Worm (Caenorhabditis elegans) whole organism, mixed stage, embryonic: Measurements from ENCODE around the gene R09E10.2.

ENCODE experiments used
- blmp-1 ChIP-seq: fragments of 150-350 bp; optimal IDR thresholded peaks from 2 replicates; lab custom pipeline; 2014; ENCODE audit warnings: missing biosample characterization, missing genetic modification characterization
- ceh-39 ChIP-seq: fragments of 150-350 bp; optimal IDR thresholded peaks from 2 replicates; lab custom pipeline; 2014; ENCODE audit warnings: missing biosample characterization, missing genetic modification characterization
- elt-1 ChIP-seq: sonication (generic microtip); optimal IDR thresholded peaks from 2 replicates; lab custom pipeline; 2017; ENCODE audit warnings: missing genetic modification characterization, mild to moderate bottlenecking, missing compliant biosample characterization, antibody characterized with exemption, moderate library complexity, borderline replicate concordance; ENCODE audit not compliant: insufficient read depth
- elt-3 ChIP-seq: fragments of 150-350 bp; optimal IDR thresholded peaks from 2 replicates; lab custom pipeline; 2014; ENCODE audit warnings: missing biosample characterization, missing genetic modification characterization
- flh-1 ChIP-seq: fragments of 200-800 bp; sonication (Bioruptor generic); optimal IDR thresholded peaks from 2 replicates; lab custom pipeline; 2018; ENCODE audit warnings: mild to moderate bottlenecking, missing genetic modification characterization, moderate library complexity, missing compliant biosample characterization
- lin-13 ChIP-seq: fragments of 150-350 bp; optimal IDR thresholded peaks from 2 replicates; lab custom pipeline; 2014; ENCODE audit warnings: missing biosample characterization, missing genetic modification characterization
- nhr-12 ChIP-seq: fragments of 150-350 bp; optimal IDR thresholded peaks from 2 replicates; lab custom pipeline; 2014; ENCODE audit warnings: missing biosample characterization, missing genetic modification characterization
- nhr-237 ChIP-seq: fragments of 150-350 bp; optimal IDR thresholded peaks from 2 replicates; lab custom pipeline; 2014; ENCODE audit warnings: missing biosample characterization, missing genetic modification characterization
- nhr-28 ChIP-seq: fragments of 150-350 bp; optimal IDR thresholded peaks from 2 replicates; lab custom pipeline; 2014; ENCODE audit warnings: missing biosample characterization, missing genetic modification characterization
- pha-4 ChIP-seq: fragments of 150-350 bp; optimal IDR thresholded peaks from 2 replicates; lab custom pipeline; 2018; ENCODE audit warnings: missing biosample characterization, missing genetic modification reagents, missing genetic modification characterization
- sptf-1 ChIP-seq: sonication (generic microtip); optimal IDR thresholded peaks from 2 replicates; lab custom pipeline; 2017; ENCODE audit warnings: mild to moderate bottlenecking, missing genetic modification characterization, moderate library complexity, missing compliant biosample characterization
- unc-39 ChIP-seq: fragments of 150-350 bp; optimal IDR thresholded peaks from 2 replicates; lab custom pipeline; 2014; ENCODE audit warnings: missing biosample characterization, missing genetic modification characterization
- ztf-11 ChIP-seq: fragments of 150-350 bp; optimal IDR thresholded peaks from 2 replicates; lab custom pipeline; 2014; ENCODE audit warnings: missing biosample characterization, missing genetic modification characterization

ce11 chrIV:10310329-10310728, 7.8 kb downstream of the R09E10.2 start, which contains the start of gene R09E10.8:
- no peak for TF ChIP-seq unc-39 (tag; lab: Kevin White, UChicago)
- no peak for TF ChIP-seq lin-13
- no peak for TF ChIP-seq elt-3 (tag; lab: Kevin White, UChicago)
- no peak for TF ChIP-seq nhr-12 (tag; lab: Kevin White, UChicago)
- TF ChIP-seq pha-4 (tag; lab: Kevin White, UChicago), result no peak
- TF ChIP-seq ztf-11, result no peak
- TF ChIP-seq flh-1 (GFP tag; lab: Kevin White, UChicago), result no peak
- no peak for TF ChIP-seq sptf-1
- no peak for TF ChIP-seq nhr-237 (tag; lab: Kevin White, UChicago)
- no peak for TF ChIP-seq elt-1 (tag; lab: Kevin White, UChicago)
- TF ChIP-seq blmp-1, result no peak
- no peak for TF ChIP-seq ceh-39 (tag; lab: Kevin White, UChicago)
- no peak for TF ChIP-seq nhr-28 (tag; lab: Kevin White, UChicago)
